Worm (Caenorhabditis elegans): ENCODE data around the gene tps-1.

DNA sequence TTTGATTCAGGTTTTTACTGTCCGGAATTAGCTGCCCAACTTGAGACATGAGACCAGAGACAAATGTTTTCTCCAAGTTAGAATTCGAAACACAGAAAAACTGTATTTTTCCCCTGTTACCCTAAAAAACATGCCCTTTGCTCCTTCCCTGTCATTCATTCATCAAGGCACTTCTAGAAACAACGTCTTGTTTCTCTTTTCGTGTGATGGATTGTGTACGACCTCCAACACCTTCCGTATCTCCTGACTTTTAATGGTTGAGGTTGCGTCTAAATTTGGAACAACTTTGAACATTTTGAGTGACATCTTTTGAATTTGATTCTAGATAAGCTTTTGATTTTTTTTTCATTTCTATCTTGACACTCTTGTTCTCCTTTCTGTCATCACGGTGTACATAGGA is 51.7 kb downstream of the tps-1 start:
- no peak for TF ChIP-seq sea-1 (GFP tag; conservative IDR thresholded peaks at IDR 0.05)
- TF ChIP-seq ama-1 (optimal IDR thresholded peaks at IDR 0.05): no peak
- TF ChIP-seq aly-1 (tag; optimal IDR thresholded peaks at IDR 0.05): no peak
- TF ChIP-seq ceh-13 (GFP tag; optimal IDR thresholded peaks at IDR 0.05): no peak
- TF ChIP-seq hmg-4 (GFP tag; optimal IDR thresholded peaks at IDR 0.05): no peak
- no peak for TF ChIP-seq hmbx-1 (tag; optimal IDR thresholded peaks at IDR 0.05)
